Worm (Caenorhabditis elegans) whole organism, L1 larva: ENCODE data around the gene Y22D7AL.4.

Experiments
- C16A3.4 ChIP-seq: fragments of 150-350 bp; optimal IDR thresholded peaks from 2 replicates; lab custom pipeline; 2014; ENCODE audit warnings: missing biosample characterization, missing genetic modification characterization
- F16B12.6 ChIP-seq: fragments of 150-350 bp; optimal IDR thresholded peaks from 2 replicates; lab custom pipeline; 2014; ENCODE audit warnings: missing biosample characterization, missing genetic modification characterization
- alr-1 ChIP-seq: fragments of 200-800 bp; sonication (Bioruptor generic); optimal IDR thresholded peaks from 2 replicates; lab custom pipeline; 2018; ENCODE audit warnings: borderline replicate concordance, mild to moderate bottlenecking, missing genetic modification characterization, missing compliant biosample characterization
- blmp-1 ChIP-seq: fragments of 150-350 bp; optimal IDR thresholded peaks from 2 replicates; lab custom pipeline; 2014; ENCODE audit warnings: missing biosample characterization, missing genetic modification characterization
- ceh-63 ChIP-seq: fragments of 200-800 bp; sonication (Bioruptor generic); optimal IDR thresholded peaks from 2 replicates; lab custom pipeline; 2018; ENCODE audit warnings: mild to moderate bottlenecking, missing genetic modification characterization, missing compliant biosample characterization
- ceh-8 ChIP-seq: fragments of 200-800 bp; sonication (Bioruptor generic); optimal IDR thresholded peaks from 2 replicates; lab custom pipeline; 2018; ENCODE audit warnings: mild to moderate bottlenecking, missing genetic modification characterization, moderate library complexity, missing compliant biosample characterization
- efl-1 ChIP-seq, 4 experiments: fragments of 150-350 bp; optimal IDR thresholded peaks in 3 of 4; peaks in 1 of 4; 1 replicate in 1 of 4; 2 replicates in 3 of 4; lab custom pipeline; 2014; ENCODE audit warnings: missing biosample characterization in 2 of 4, missing genetic modification characterization in 2 of 4, missing genetic modification reagents in 2 of 4
- efl-3 ChIP-seq: fragments of 200-800 bp; sonication (Bioruptor generic); optimal IDR thresholded peaks from 2 replicates; lab custom pipeline; 2018; ENCODE audit warnings: mild to moderate bottlenecking, missing genetic modification characterization, missing compliant biosample characterization
- egl-13 ChIP-seq: sonication (generic microtip); optimal IDR thresholded peaks from 2 replicates; lab custom pipeline; 2016; ENCODE audit warnings: missing genotype, missing genetic modification reagents, missing genetic modification characterization, missing compliant biosample characterization
- elt-2 ChIP-seq: sonication (generic microtip); optimal IDR thresholded peaks from 2 replicates; lab custom pipeline; 2016; ENCODE audit warnings: missing genetic modification characterization, mild to moderate bottlenecking, inconsistent platforms, missing compliant biosample characterization, missing genetic modification reagents
- elt-3 ChIP-seq, 6 experiments: fragments of 150-350 bp in 1 of 6; sonication (generic microtip); optimal IDR thresholded peaks; 2 replicates each; lab custom pipeline; 2017 to 2018; ENCODE audit warnings: missing biosample characterization in 6 of 6, missing genetic modification characterization in 6 of 6, inconsistent platforms in 1 of 6
- ets-5 ChIP-seq: fragments of 200-800 bp; sonication (Bioruptor generic); IDR thresholded peaks from 2 replicates; pipeline ENCODE4 v1.3.6; 2022; ENCODE audit warnings: missing genetic modification characterization, missing compliant biosample characterization
- fkh-4 ChIP-seq: sonication (generic microtip); optimal IDR thresholded peaks from 2 replicates; lab custom pipeline; 2016; ENCODE audit warnings: missing compliant biosample characterization, missing genetic modification characterization, borderline replicate concordance
- fkh-8 ChIP-seq: sonication (generic microtip); optimal IDR thresholded peaks from 2 replicates; lab custom pipeline; 2016; ENCODE audit warnings: mild to moderate bottlenecking, missing genetic modification characterization, missing compliant biosample characterization
- fos-1 ChIP-seq: fragments of 150-350 bp; optimal IDR thresholded peaks from 2 replicates; lab custom pipeline; 2014; ENCODE audit warnings: missing biosample characterization, missing genetic modification characterization
- jun-1 ChIP-seq: fragments of 150-350 bp; optimal IDR thresholded peaks from 2 replicates; lab custom pipeline; 2014; ENCODE audit warnings: missing biosample characterization, missing genetic modification reagents, missing genetic modification characterization
- lin-14 ChIP-seq: fragments of 200-800 bp; sonication (Bioruptor generic); optimal IDR thresholded peaks from 2 replicates; lab custom pipeline; 2018; ENCODE audit warnings: mild to moderate bottlenecking, missing genetic modification characterization, moderate library complexity, missing compliant biosample characterization
- lin-15B ChIP-seq: fragments of 150-350 bp; sonication (generic microtip); optimal IDR thresholded peaks from 3 replicates; lab custom pipeline; 2014; ENCODE audit warnings: missing biosample characterization, missing genetic modification characterization
- lin-35 ChIP-seq, 2 experiments: fragments of 150-350 bp; optimal IDR thresholded peaks; 2 replicates each; lab custom pipeline; 2014; ENCODE audit warnings: missing biosample characterization in 2 of 2, missing genetic modification characterization in 2 of 2, missing genetic modification reagents in 2 of 2
- mdl-1 ChIP-seq, 2 experiments: fragments of 150-350 bp; optimal IDR thresholded peaks; 2 replicates each; lab custom pipeline; 2014 to 2017; ENCODE audit warnings: missing biosample characterization in 2 of 2, missing genetic modification characterization in 2 of 2, inconsistent platforms in 1 of 2
- nhr-12 ChIP-seq: sonication (generic microtip); optimal IDR thresholded peaks from 2 replicates; lab custom pipeline; 2017; ENCODE audit warnings: missing biosample characterization, missing genetic modification characterization
- nhr-19 ChIP-seq: fragments of 200-800 bp; sonication (Bioruptor generic); conservative IDR thresholded peaks from 2 replicates; pipeline ENCODE4 v1.3.6; 2022; ENCODE audit warnings: missing genetic modification characterization, missing compliant biosample characterization
- nhr-20 ChIP-seq: sonication (generic microtip); optimal IDR thresholded peaks from 2 replicates; lab custom pipeline; 2016; ENCODE audit warnings: mild to moderate bottlenecking, missing genetic modification characterization, missing compliant biosample characterization
- nhr-237 ChIP-seq: fragments of 150-350 bp; optimal IDR thresholded peaks from 2 replicates; lab custom pipeline; 2014; ENCODE audit warnings: missing biosample characterization, missing genetic modification characterization
- nhr-71 ChIP-seq: sonication (generic microtip); optimal IDR thresholded peaks from 2 replicates; lab custom pipeline; 2016; ENCODE audit warnings: mild to moderate bottlenecking, missing genetic modification characterization, moderate library complexity, missing compliant biosample characterization
- nhr-76 ChIP-seq: sonication (generic microtip); optimal IDR thresholded peaks from 2 replicates; lab custom pipeline; 2017; ENCODE audit warnings: missing biosample characterization, missing genetic modification characterization
- nhr-85 ChIP-seq: sonication (generic microtip); peaks from one replicate; lab custom pipeline; 2016; ENCODE audit warnings: missing genetic modification characterization, inconsistent platforms, missing compliant biosample characterization
- nhr-90 ChIP-seq: sonication (generic microtip); optimal IDR thresholded peaks from 2 replicates; lab custom pipeline; 2016; ENCODE audit warnings: mild to moderate bottlenecking, missing genetic modification characterization, missing compliant biosample characterization; ENCODE audit not compliant: poor library complexity
- pag-3 ChIP-seq: sonication (generic microtip); optimal IDR thresholded peaks from 2 replicates; lab custom pipeline; 2017; ENCODE audit warnings: missing genetic modification characterization, mild to moderate bottlenecking, missing compliant biosample characterization, antibody characterized with exemption, borderline replicate concordance; ENCODE audit not compliant: insufficient read depth
- pax-3 ChIP-seq: fragments of 200-800 bp; sonication (Bioruptor generic); optimal IDR thresholded peaks from 2 replicates; lab custom pipeline; 2018; ENCODE audit warnings: mild to moderate bottlenecking, missing genetic modification characterization, moderate library complexity, missing compliant biosample characterization
- pqm-1 ChIP-seq: sonication (generic microtip); optimal IDR thresholded peaks from 3 replicates; lab custom pipeline; 2017; ENCODE audit warnings: missing biosample characterization, missing genetic modification characterization
- rnt-1 ChIP-seq: sonication (generic microtip); optimal IDR thresholded peaks from 2 replicates; lab custom pipeline; 2016; ENCODE audit warnings: mild to moderate bottlenecking, missing genetic modification characterization, moderate library complexity, missing compliant biosample characterization
- snpc-4 ChIP-seq: fragments of 150-350 bp; optimal IDR thresholded peaks from 2 replicates; lab custom pipeline; 2014; ENCODE audit warnings: missing biosample characterization, missing genetic modification characterization
- snu-23 ChIP-seq: sonication (generic microtip); optimal IDR thresholded peaks from 2 replicates; lab custom pipeline; 2016; ENCODE audit warnings: missing genetic modification characterization, missing compliant biosample characterization
- sox-4 ChIP-seq: sonication (generic microtip); optimal IDR thresholded peaks from 2 replicates; lab custom pipeline; 2016; ENCODE audit warnings: missing genetic modification characterization, missing compliant biosample characterization
- sup-37 ChIP-seq: fragments of 200-800 bp; sonication (Bioruptor generic); optimal IDR thresholded peaks from 2 replicates; lab custom pipeline; 2018; ENCODE audit warnings: mild to moderate bottlenecking, missing genetic modification characterization, missing compliant biosample characterization
- swsn-7 ChIP-seq: sonication (generic microtip); optimal IDR thresholded peaks from 2 replicates; lab custom pipeline; 2016; ENCODE audit warnings: missing genetic modification characterization, missing compliant biosample characterization
- unc-130 ChIP-seq: fragments of 150-350 bp; optimal IDR thresholded peaks from 2 replicates; lab custom pipeline; 2017; ENCODE audit warnings: missing biosample characterization, missing genetic modification characterization, inconsistent platforms
- unc-86 ChIP-seq: sonication (generic microtip); optimal IDR thresholded peaks from 2 replicates; lab custom pipeline; 2016; ENCODE audit warnings: missing genetic modification characterization, missing compliant biosample characterization
- vab-15 ChIP-seq: sonication (generic microtip); optimal IDR thresholded peaks from 2 replicates; lab custom pipeline; 2017; ENCODE audit warnings: missing genotype, mild to moderate bottlenecking, missing genetic modification characterization, missing compliant biosample characterization
- xbp-1 ChIP-seq: sonication (generic microtip); optimal IDR thresholded peaks from 2 replicates; lab custom pipeline; 2016; ENCODE audit warnings: missing genetic modification characterization, missing compliant biosample characterization
- zag-1 ChIP-seq: fragments of 150-350 bp; optimal IDR thresholded peaks from 2 replicates; lab custom pipeline; 2014; ENCODE audit warnings: missing biosample characterization, missing genetic modification characterization
- zip-4 ChIP-seq: fragments of 200-800 bp; sonication (Bioruptor generic); optimal IDR thresholded peaks from 2 replicates; lab custom pipeline; 2018; ENCODE audit warnings: mild to moderate bottlenecking, missing genetic modification characterization, moderate library complexity, missing compliant biosample characterization
- ztf-11 ChIP-seq, 2 experiments: sonication (generic microtip); optimal IDR thresholded peaks; 2 replicates each; lab custom pipeline; 2016 to 2017; ENCODE audit warnings: missing genetic modification characterization in 2 of 2, missing biosample characterization in 1 of 2, missing compliant biosample characterization in 1 of 2
- ztf-4 ChIP-seq: fragments of 150-350 bp; optimal IDR thresholded peaks from 2 replicates; lab custom pipeline; 2014; ENCODE audit warnings: missing biosample characterization, missing genetic modification characterization

Gene Y22D7AL.4

ce11 chrIII:1602682-1603081, 23.8 kb upstream of the Y22D7AL.4 start:
- TF ChIP-seq fkh-4 (tag; lab: Kevin White, UChicago) (no peak), nhr-71 (tag; lab: Kevin White, UChicago) (peak; percentile 23), ets-5 (GFP tag; lab: Robert Waterston, UW) (no peak), nhr-76 (tag; lab: Kevin White, UChicago) (no peak), zag-1 (tag; lab: Kevin White, UChicago) (no peak), nhr-85 (tag; lab: Kevin White, UChicago) (peak; percentile 66), nhr-20 (tag; lab: Kevin White, UChicago) (peak; percentile 28), mdl-1 (tag; optimal IDR thresholded peaks at IDR 0.05; lab: Kevin White, UChicago) (peak in 1 of 2 experiments; percentile 6), sox-4 (no peak), lin-35 (GFP tag; optimal IDR thresholded peaks at IDR 0.05; lab: Kevin White, UChicago) (peak in 1 of 2 experiments; percentile 44), blmp-1 (tag; lab: Kevin White, UChicago) (peak; percentile 47), pqm-1 (tag; lab: Kevin White, UChicago) (peak; percentile 50), elt-3 (tag; optimal IDR thresholded peaks at IDR 0.05; lab: Kevin White, UChicago) (peak in 5 of 6 experiments; percentile 22 to 93 (median 76)), C16A3.4 (tag; lab: Kevin White, UChicago) (no peak), efl-3 (GFP tag; lab: Kevin White, UChicago) (no peak), xbp-1 (tag; lab: Kevin White, UChicago) (no peak), nhr-12 (tag; lab: Kevin White, UChicago) (no peak), nhr-237 (tag; lab: Kevin White, UChicago) (no peak), alr-1 (tag; lab: Kevin White, UChicago) (no peak), sup-37 (GFP tag; lab: Kevin White, UChicago) (no peak), lin-14 (GFP tag; lab: Kevin White, UChicago) (peak; percentile 58), swsn-7 (tag; lab: Kevin White, UChicago) (no peak), ceh-63 (GFP tag; lab: Kevin White, UChicago) (no peak), nhr-90 (peak; percentile 33), jun-1 (tag; lab: Kevin White, UChicago) (peak; percentile 29), ztf-4 (tag; lab: Kevin White, UChicago) (no peak), pag-3 (tag; lab: Kevin White, UChicago) (no peak), fos-1 (peak; percentile 23), elt-2 (tag; lab: Kevin White, UChicago) (peak; percentile 93), rnt-1 (tag; lab: Kevin White, UChicago) (no peak)

ce11 chrIII:1603776-1604175, 22.7 kb upstream of the Y22D7AL.4 start:
- TF ChIP-seq zag-1 (tag; lab: Kevin White, UChicago) (no peak), ztf-11 (tag; optimal IDR thresholded peaks at IDR 0.05; lab: Kevin White, UChicago) (no peak), lin-15B (tag; lab: Kevin White, UChicago) (no peak), nhr-19 (GFP tag; lab: Robert Waterston, UW) (no peak), efl-1 (optimal IDR thresholded peaks at IDR 0.05; lab: Kevin White, UChicago) (no peak), efl-1 (GFP tag; optimal IDR thresholded peaks at IDR 0.05 in 1 of 2; lab: Kevin White, UChicago) (no peak), sup-37 (GFP tag; lab: Kevin White, UChicago) (no peak), unc-86 (tag; lab: Kevin White, UChicago) (no peak), fkh-8 (no peak), zip-4 (GFP tag; lab: Kevin White, UChicago) (no peak), egl-13 (tag; lab: Kevin White, UChicago) (no peak), snpc-4 (tag; lab: Kevin White, UChicago) (no peak), unc-130 (tag; lab: Kevin White, UChicago) (no peak), pax-3 (tag; lab: Kevin White, UChicago) (no peak), pag-3 (tag; lab: Kevin White, UChicago) (no peak), F16B12.6 (tag; lab: Kevin White, UChicago) (no peak), vab-15 (tag; lab: Kevin White, UChicago) (no peak), ceh-8 (GFP tag; lab: Kevin White, UChicago) (no peak), snu-23 (GFP tag; lab: Kevin White, UChicago) (no peak)
